Fruit fly (Drosophila melanogaster) whole organism, pupa: ENCODE data around the gene CG33223.

Experiments used
- CG12605 ChIP-seq: fragments of 200-800 bp; sonication (Bioruptor generic); IDR thresholded peaks from 2 replicates; pipeline ENCODE4 v1.3.6; 2022; ENCODE audit warnings: missing biosample characterization, missing genetic modification characterization
- CG32121 ChIP-seq: fragments of 200-800 bp; sonication (Bioruptor generic); IDR thresholded peaks from 2 replicates; pipeline ENCODE4 v1.3.6; 2022; ENCODE audit warnings: missing biosample characterization, missing genetic modification characterization
- CG34367 ChIP-seq: fragments of 200-800 bp; sonication (Bioruptor generic); optimal IDR thresholded peaks from 2 replicates; lab custom pipeline; 2018; ENCODE audit warnings: missing biosample characterization, mild to moderate bottlenecking, missing genetic modification characterization
- CG4496 ChIP-seq: fragments of 200-800 bp; sonication (Bioruptor generic); IDR thresholded peaks from 3 replicates; pipeline ENCODE4 v1.3.6; 2022; ENCODE audit warnings: missing biosample characterization, missing genetic modification characterization
- CG8159 ChIP-seq: fragments of 200-800 bp; sonication (Bioruptor generic); optimal IDR thresholded peaks from 3 replicates; lab custom pipeline; 2018; ENCODE audit warnings: missing biosample characterization, mild to moderate bottlenecking, missing genetic modification characterization, moderate library complexity
- D1 ChIP-seq: fragments of 200-800 bp; sonication (Bioruptor generic); optimal IDR thresholded peaks from 2 replicates; lab custom pipeline; 2018; ENCODE audit warnings: missing biosample characterization, mild to moderate bottlenecking, missing genetic modification characterization, moderate library complexity

- no peak for TF ChIP-seq D1 (tag; lab: Kevin White, UChicago)
- no peak for TF ChIP-seq CG4496 (GFP tag; lab: Robert Waterston, UW)
- TF ChIP-seq CG8159 (tag; lab: Kevin White, UChicago): no peak
- no peak for TF ChIP-seq CG34367 (tag; lab: Kevin White, UChicago)
- no peak for TF ChIP-seq CG32121 (GFP tag; lab: Robert Waterston, UW)
- TF ChIP-seq CG12605 (GFP tag; lab: Robert Waterston, UW): no peak
Observed at dm6 chrX:8448171-8448570, 35.5 kb downstream of the CG33223 start.
